Worm (Caenorhabditis elegans): ENCODE results near the gene R11.3.

Gene R11.3

ce11 chrX:16147728-16148197, 51.3 kb downstream of the R11.3 start (continued):
- TF ChIP-seq blmp-1 (tag; optimal IDR thresholded peaks at IDR 0.05) (peak; percentile 54), alr-1 (tag; optimal IDR thresholded peaks at IDR 0.05; ENCODE audit: borderline replicate concordance) (no peak), vab-15 (tag; optimal IDR thresholded peaks at IDR 0.05) (no peak), lin-13 (GFP tag; optimal IDR thresholded peaks at IDR 0.05) (peak; percentile 66), ztf-11 (tag; optimal IDR thresholded peaks at IDR 0.05) (peak in 1 of 2 experiments; percentile 79), xbp-1 (tag; optimal IDR thresholded peaks at IDR 0.05) (peak; percentile 57), unc-98 (GFP tag; IDR thresholded peaks at IDR 0.05) (no peak), nhr-20 (tag; optimal IDR thresholded peaks at IDR 0.05) (peak; percentile 75), aha-1 (tag; optimal IDR thresholded peaks at IDR 0.05) (no peak), hpl-2 (GFP tag; optimal IDR thresholded peaks at IDR 0.05) (no peak), tbx-2 (tag; optimal IDR thresholded peaks at IDR 0.05) (peak; percentile 84), unc-86 (tag; optimal IDR thresholded peaks at IDR 0.05) (peak; percentile 85), hlh-17 (GFP tag; optimal IDR thresholded peaks at IDR 0.05; ENCODE audit: borderline replicate concordance) (no peak), nhr-28 (tag; optimal IDR thresholded peaks at IDR 0.05) (no peak), snu-23 (GFP tag; optimal IDR thresholded peaks at IDR 0.05) (peak; percentile 85), pag-3 (tag; optimal IDR thresholded peaks at IDR 0.05; ENCODE audit: borderline replicate concordance, insufficient read depth) (no peak), C04F5.9 (tag; optimal IDR thresholded peaks at IDR 0.05) (no peak), efl-1 (optimal IDR thresholded peaks at IDR 0.05) (peak; percentile 51 to 63), efl-1 (GFP tag; optimal IDR thresholded peaks at IDR 0.05 in 1 of 2) (peak in 1 of 2 experiments; percentile 71), pqm-1 (tag; optimal IDR thresholded peaks at IDR 0.05) (no peak), hlh-4 (tag; optimal IDR thresholded peaks at IDR 0.05) (no peak), sup-37 (GFP tag; optimal IDR thresholded peaks at IDR 0.05) (no peak), irx-1 (tag; optimal IDR thresholded peaks at IDR 0.05) (peak; percentile 70), fkh-8 (tag; optimal IDR thresholded peaks at IDR 0.05) (peak; percentile 92), nhr-11 (tag; optimal IDR thresholded peaks at IDR 0.05) (peak; percentile 36), rnt-1 (tag; optimal IDR thresholded peaks at IDR 0.05) (peak; percentile 65), ama-1 (optimal IDR thresholded peaks at IDR 0.05) (no peak), fos-1 (tag; optimal IDR thresholded peaks at IDR 0.05) (peak; percentile 71), dsc-1 (tag; optimal IDR thresholded peaks at IDR 0.05) (peak; percentile 81), mdl-1 (tag; optimal IDR thresholded peaks at IDR 0.05) (peak in 1 of 2 experiments; percentile 41), mab-9 (GFP tag; IDR thresholded peaks at IDR 0.05) (no peak), ceh-82 (tag; optimal IDR thresholded peaks at IDR 0.05) (peak; percentile 27 to 82 (median 77))

- no peak for TF ChIP-seq elt-2 (tag; optimal IDR thresholded peaks at IDR 0.05)
- TF ChIP-seq hpl-2 (GFP tag; optimal IDR thresholded peaks at IDR 0.05) = no peak
- TF ChIP-seq skn-1 (tag; optimal IDR thresholded peaks at IDR 0.05) = peak; percentile 38
- TF ChIP-seq zip-4 (GFP tag; optimal IDR thresholded peaks at IDR 0.05) = peak; percentile 87
- no peak for TF ChIP-seq elt-3 (tag; optimal IDR thresholded peaks at IDR 0.05)
- no peak for TF ChIP-seq swsn-7 (tag; optimal IDR thresholded peaks at IDR 0.05)
- no peak for TF ChIP-seq sptf-1 (tag; optimal IDR thresholded peaks at IDR 0.05)
- TF ChIP-seq efl-1 (optimal IDR thresholded peaks at IDR 0.05) = no peak
- peak in 1 of 2 experiments; percentile 71 for TF ChIP-seq efl-1 (GFP tag; optimal IDR thresholded peaks at IDR 0.05 in 1 of 2)
- no peak for TF ChIP-seq nhr-20 (tag; optimal IDR thresholded peaks at IDR 0.05)
- no peak for TF ChIP-seq hlh-17 (GFP tag; optimal IDR thresholded peaks at IDR 0.05; ENCODE audit: borderline replicate concordance)
- no peak for TF ChIP-seq unc-30 (tag; optimal IDR thresholded peaks at IDR 0.05)
- no peak for TF ChIP-seq ceh-63 (GFP tag; optimal IDR thresholded peaks at IDR 0.05)
- no peak for TF ChIP-seq fkh-10 (GFP tag; optimal IDR thresholded peaks at IDR 0.05)
- no peak for TF ChIP-seq nhr-237 (tag; optimal IDR thresholded peaks at IDR 0.05)
- no peak for TF ChIP-seq pax-3 (tag; optimal IDR thresholded peaks at IDR 0.05)
- no peak for TF ChIP-seq lin-14 (GFP tag; optimal IDR thresholded peaks at IDR 0.05)
- TF ChIP-seq F16B12.6 (tag; optimal IDR thresholded peaks at IDR 0.05) = no peak
- TF ChIP-seq pag-3 (tag; optimal IDR thresholded peaks at IDR 0.05; ENCODE audit: borderline replicate concordance, insufficient read depth) = no peak
These were observed 52.0 kb downstream of the R11.3 start, which contains the start of gene F09C8.2 for ce11 chrX:16146972-16147593. Gene F09C8.2, minus strand, starts transcription at chrX:16147022.

All from whole organism, L1 larva.